Fruit fly (Drosophila melanogaster) whole organism: Measurements from ENCODE around the gene Or94a.

Experiments
- CG8478 ChIP-seq: fragments of >200 bp; optimal IDR thresholded peaks from 2 replicates; lab custom pipeline; 2018; ENCODE audit warnings: inconsistent platforms
- Dll ChIP-seq: fragments of >200 bp; optimal IDR thresholded peaks from 2 replicates; lab custom pipeline; 2017
- EcR ChIP-seq, 2 experiments: fragments of >200 bp; optimal IDR thresholded peaks; 2 replicates each; lab custom pipeline; 2017; ENCODE audit warnings: missing biosample characterization in 2 of 2, missing genetic modification characterization in 2 of 2, missing genetic modification reagents in 2 of 2
- pan ChIP-seq: fragments of >200 bp; optimal IDR thresholded peaks from 2 replicates; lab custom pipeline; 2017
- psq ChIP-seq: fragments of >200 bp; optimal IDR thresholded peaks from 2 replicates; lab custom pipeline; 2017
- usp ChIP-seq: fragments of >200 bp; optimal IDR thresholded peaks from 2 replicates; lab custom pipeline; 2017; ENCODE audit warnings: missing biosample characterization, missing genetic modification characterization, mixed read lengths

Gene Or94a

DNA sequence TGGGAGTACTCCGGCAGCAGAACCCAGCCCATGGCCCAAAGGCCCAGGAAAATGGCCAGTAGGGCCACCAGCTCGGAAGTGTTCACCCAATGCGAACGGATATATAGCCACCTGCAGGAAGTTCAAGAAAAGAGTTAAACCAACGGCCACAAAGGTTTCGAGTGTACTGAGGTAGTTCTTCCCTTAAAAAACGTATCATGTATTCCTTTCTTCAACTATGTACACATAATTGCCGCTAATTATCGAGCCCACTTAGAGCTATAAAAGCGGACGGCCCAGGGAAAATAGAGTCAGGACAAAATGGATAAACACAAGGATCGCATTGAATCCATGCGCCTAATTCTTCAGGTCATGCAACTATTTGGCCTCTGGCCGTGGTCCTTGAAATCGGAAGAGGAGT lies at the start of gene Or94a:
Gene Or94a (plus strand): TSS at position 301 of the 400 bp plus-strand sequence.
- no peak for TF ChIP-seq CG8478
- no peak for TF ChIP-seq EcR (GFP tag; optimal IDR thresholded peaks at IDR 0.05; lab: Kevin White, UChicago)
- no peak for TF ChIP-seq usp (GFP tag; lab: Kevin White, UChicago)
- TF ChIP-seq Dll (lab: Kevin White, UChicago): no peak
- TF ChIP-seq pan (lab: Kevin White, UChicago): no peak
- no peak for TF ChIP-seq psq (lab: Kevin White, UChicago)

dm6 chr3R:22965220-22965619 lies 21.9 kb upstream of the Or94a start:
- TF ChIP-seq psq (lab: Kevin White, UChicago) (no peak), Dll (lab: Kevin White, UChicago) (no peak), pan (lab: Kevin White, UChicago) (no peak), usp (GFP tag; lab: Kevin White, UChicago) (no peak), EcR (GFP tag; optimal IDR thresholded peaks at IDR 0.05; lab: Kevin White, UChicago) (no peak), CG8478 (no peak)

DNA sequence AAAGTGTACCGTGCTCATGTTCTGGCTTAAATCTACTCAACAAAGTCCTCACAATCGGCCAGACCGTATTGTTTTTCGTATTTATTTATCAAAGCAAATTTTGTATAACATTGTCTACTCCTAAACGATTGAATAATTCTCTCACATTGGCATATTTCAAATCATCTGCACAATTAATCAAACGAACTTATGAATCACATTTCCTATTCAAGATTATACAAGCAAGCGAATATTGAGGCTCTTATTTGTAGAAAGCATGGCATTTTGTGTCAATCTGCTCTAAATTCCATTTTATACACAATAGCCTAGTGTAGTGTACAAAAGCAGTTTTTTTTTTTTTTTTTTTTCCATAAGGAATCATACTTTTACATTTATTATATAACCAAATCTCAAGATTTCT lies 21.1 kb upstream of the Or94a start, which contains the start of gene Tpl94D:
Gene Tpl94D (plus strand): TSS at position 301 of the 400 bp plus-strand sequence.
- TF ChIP-seq pan (lab: Kevin White, UChicago) (no peak), psq (lab: Kevin White, UChicago) (no peak), Dll (lab: Kevin White, UChicago) (no peak), usp (GFP tag; lab: Kevin White, UChicago) (no peak), CG8478 (no peak), EcR (GFP tag; optimal IDR thresholded peaks at IDR 0.05; lab: Kevin White, UChicago) (no peak)

DNA sequence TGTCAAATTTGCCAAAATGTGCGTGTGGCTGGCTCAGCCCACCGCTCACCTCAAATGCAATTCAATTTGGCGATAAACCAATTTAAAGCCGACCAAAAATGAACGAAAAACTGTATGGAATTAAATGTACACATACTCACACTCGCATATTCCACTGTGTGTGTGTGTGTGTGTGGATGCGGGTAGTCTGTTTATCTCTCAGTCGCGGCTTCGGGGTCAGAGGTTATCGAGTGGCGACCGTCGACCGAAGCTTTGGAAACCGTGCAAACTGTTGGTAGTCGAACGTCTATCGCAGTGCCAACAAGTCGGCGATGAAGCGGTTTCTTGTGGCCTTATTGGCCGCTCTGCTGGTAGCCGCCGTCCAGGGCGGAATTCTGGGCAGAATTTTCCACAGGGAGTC lies 10.1 kb upstream of the Or94a start, which contains the start of gene Gbp3:
Gene Gbp3 (plus strand): TSS at position 274 of the 400 bp plus-strand sequence.
- TF ChIP-seq CG8478 (no peak), EcR (GFP tag; optimal IDR thresholded peaks at IDR 0.05; lab: Kevin White, UChicago) (no peak), Dll (lab: Kevin White, UChicago) (no peak), pan (lab: Kevin White, UChicago) (no peak), psq (lab: Kevin White, UChicago) (no peak), usp (GFP tag; lab: Kevin White, UChicago) (no peak)

dm6 chr3R:22988995-22989394 lies 1.9 kb downstream of the Or94a start, which contains the start of gene Or94b:
Gene Or94b (plus strand): TSS chr3R:22989295.
- no peak for TF ChIP-seq pan (lab: Kevin White, UChicago)
- TF ChIP-seq Dll (lab: Kevin White, UChicago): no peak
- no peak for TF ChIP-seq EcR (GFP tag; optimal IDR thresholded peaks at IDR 0.05; lab: Kevin White, UChicago)
- TF ChIP-seq CG8478: no peak
- TF ChIP-seq usp (GFP tag; lab: Kevin White, UChicago): no peak
- TF ChIP-seq psq (lab: Kevin White, UChicago): no peak

DNA sequence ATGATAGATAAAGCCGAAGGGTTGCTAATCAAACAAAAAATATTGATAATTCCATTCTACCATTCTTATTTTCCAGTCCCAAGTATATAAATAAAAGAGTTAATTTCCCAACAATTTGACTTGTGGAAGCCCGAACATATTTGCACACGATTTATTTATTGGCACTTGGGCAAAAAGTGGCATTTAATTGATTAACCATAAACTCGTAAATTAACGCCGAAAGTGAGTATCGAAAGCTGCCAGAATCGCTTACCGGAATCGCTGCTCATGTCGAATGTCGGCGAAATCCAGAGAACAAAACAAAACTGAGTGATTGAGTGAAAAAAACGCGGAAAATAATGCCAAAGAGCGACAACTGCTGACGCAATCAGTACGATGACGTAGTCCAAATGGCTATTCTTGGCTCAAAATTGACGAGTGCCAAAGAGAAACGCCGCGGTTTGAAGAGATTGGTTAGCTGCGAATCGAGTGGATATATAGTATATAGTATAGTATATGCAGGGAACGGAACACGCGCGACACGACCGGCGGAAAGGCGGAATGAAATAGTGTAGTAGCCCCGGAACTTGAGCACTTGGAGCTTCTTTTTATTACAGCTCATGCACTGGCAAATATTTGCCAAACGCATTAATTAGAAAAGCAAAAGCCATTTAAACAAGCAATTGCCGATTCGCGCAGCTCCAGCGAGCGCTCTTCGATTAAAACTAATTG lies 11.0 kb downstream of the Or94a start, which contains the start of gene Nha2:
Gene Nha2 (minus strand): TSS at position 617 of the 711 bp plus-strand sequence.
- no peak for TF ChIP-seq pan (lab: Kevin White, UChicago)
- TF ChIP-seq EcR (GFP tag; optimal IDR thresholded peaks at IDR 0.05; lab: Kevin White, UChicago): no peak
- TF ChIP-seq Dll (lab: Kevin White, UChicago): no peak
- no peak for TF ChIP-seq usp (GFP tag; lab: Kevin White, UChicago)
- no peak for TF ChIP-seq CG8478
- no peak for TF ChIP-seq psq (lab: Kevin White, UChicago)

DNA sequence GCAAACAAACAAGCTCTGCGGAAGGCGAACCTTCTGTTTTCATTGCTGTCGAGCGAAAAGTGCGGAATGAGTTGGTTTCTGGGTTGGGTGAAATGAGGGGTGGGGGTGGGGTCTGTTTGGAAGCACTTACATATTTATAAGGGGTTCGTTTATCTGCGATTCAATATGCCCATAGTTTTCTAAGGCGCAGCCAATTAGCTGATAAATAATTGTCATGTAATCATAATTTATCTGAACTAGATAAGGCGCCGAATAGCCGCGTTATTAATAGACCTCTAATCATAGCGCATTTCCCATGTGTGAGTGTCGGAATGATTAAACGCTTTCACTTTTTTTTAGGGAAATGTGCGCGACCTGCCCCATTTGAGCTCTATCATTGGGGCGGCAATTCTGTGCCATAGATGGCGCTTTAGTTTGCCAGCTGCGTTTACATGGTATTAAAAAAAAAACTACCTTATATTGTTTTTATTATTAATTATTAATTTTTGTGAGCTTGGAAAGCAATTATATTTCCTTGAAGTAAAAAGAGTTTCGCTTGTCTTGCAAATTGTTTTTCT lies 11.6 kb downstream of the Or94a start:
- TF ChIP-seq CG8478: no peak
- no peak for TF ChIP-seq psq (lab: Kevin White, UChicago)
- no peak for TF ChIP-seq EcR (GFP tag; optimal IDR thresholded peaks at IDR 0.05; lab: Kevin White, UChicago)
- TF ChIP-seq usp (GFP tag; lab: Kevin White, UChicago): no peak
- no peak for TF ChIP-seq pan (lab: Kevin White, UChicago)
- no peak for TF ChIP-seq Dll (lab: Kevin White, UChicago)

DNA sequence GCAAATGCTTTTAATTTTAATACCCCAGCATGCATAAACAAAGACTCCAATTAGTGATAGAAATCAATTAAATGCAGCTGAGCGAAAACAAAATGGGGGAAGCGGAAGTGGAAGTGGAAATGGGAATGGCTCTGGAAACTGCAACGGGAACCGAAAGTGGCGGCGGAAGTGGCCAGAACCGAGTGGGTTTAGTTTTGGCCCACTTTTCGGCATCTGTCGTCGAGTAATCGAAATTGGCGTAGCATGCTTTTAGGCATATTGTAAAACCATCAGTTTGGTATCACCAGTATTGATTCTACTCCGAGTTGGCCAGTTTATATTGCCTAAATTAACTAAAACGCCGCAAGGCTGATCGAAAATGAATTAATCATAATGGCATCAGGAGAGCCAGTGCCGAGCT lies 17.1 kb downstream of the Or94a start:
- no peak for TF ChIP-seq EcR (GFP tag; optimal IDR thresholded peaks at IDR 0.05; lab: Kevin White, UChicago)
- TF ChIP-seq psq (lab: Kevin White, UChicago): no peak
- no peak for TF ChIP-seq usp (GFP tag; lab: Kevin White, UChicago)
- TF ChIP-seq CG8478: no peak
- no peak for TF ChIP-seq Dll (lab: Kevin White, UChicago)
- no peak for TF ChIP-seq pan (lab: Kevin White, UChicago)

- TF ChIP-seq Dll (lab: Kevin White, UChicago): no peak
- no peak for TF ChIP-seq EcR (GFP tag; optimal IDR thresholded peaks at IDR 0.05; lab: Kevin White, UChicago)
- no peak for TF ChIP-seq psq (lab: Kevin White, UChicago)
- TF ChIP-seq CG8478: no peak
- TF ChIP-seq usp (GFP tag; lab: Kevin White, UChicago): no peak
- TF ChIP-seq pan (lab: Kevin White, UChicago): no peak
Measured at dm6 chr3R:23009480-23010115, 22.5 kb downstream of the Or94a start.

DNA sequence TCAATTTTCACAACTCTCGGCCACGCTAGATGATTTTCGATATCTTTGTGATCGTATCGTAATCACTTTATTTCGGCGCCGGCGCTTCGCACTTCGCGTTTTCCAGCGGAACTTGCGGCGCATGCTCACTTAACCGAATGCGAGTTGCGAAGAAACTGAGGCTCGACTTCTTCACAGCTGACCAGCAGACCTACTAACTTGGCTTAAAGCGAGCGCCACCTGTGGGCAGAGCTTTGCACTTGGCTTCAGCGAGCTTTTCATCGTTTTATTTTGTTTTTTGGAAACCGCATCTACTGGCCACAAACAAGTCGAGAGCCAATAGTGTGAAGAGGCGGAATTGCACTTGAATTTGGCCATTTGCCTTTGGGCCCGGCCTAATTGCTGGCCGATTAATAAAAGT lies 23.3 kb downstream of the Or94a start, which contains the start of gene CG34375:
Gene CG34375 (minus strand): TSS at position 157 of the 400 bp plus-strand sequence.
- TF ChIP-seq CG8478 (no peak), usp (GFP tag; lab: Kevin White, UChicago) (no peak), psq (lab: Kevin White, UChicago) (no peak), Dll (lab: Kevin White, UChicago) (no peak), EcR (GFP tag; optimal IDR thresholded peaks at IDR 0.05; lab: Kevin White, UChicago) (no peak), pan (lab: Kevin White, UChicago) (no peak)

- no peak for TF ChIP-seq EcR (GFP tag; optimal IDR thresholded peaks at IDR 0.05; lab: Kevin White, UChicago)
- TF ChIP-seq usp (GFP tag; lab: Kevin White, UChicago): no peak
- no peak for TF ChIP-seq Dll (lab: Kevin White, UChicago)
- TF ChIP-seq CG8478: no peak
- TF ChIP-seq pan (lab: Kevin White, UChicago): no peak
- TF ChIP-seq psq (lab: Kevin White, UChicago): no peak
Measured at dm6 chr3R:23012017-23012416, 24.9 kb downstream of the Or94a start, which contains the start of gene CG6688. Gene CG6688 (plus strand): TSS chr3R:23012412.
